In genomic region chrX:871957-872715, ce11 we compare ENCODE assay signal across 1 worm cellular context.
TF ChIP-seq lines count a peak whose summit lies in the region.

Gene F56F10.1 (plus strand): TSS chrX:872603.

TF ChIP-seq in whole organism, L4 larva, 104 proteins besides CTCF, POLR2A, EP300 and RAD21 (continued from another document):
- TF ChIP-seq duxl-1 (tag; optimal IDR thresholded peaks at IDR 0.05; lab: Kevin White, UChicago; ENCODE audit: poor library complexity) (no peak), dmd-9 (GFP tag; IDR thresholded peaks at IDR 0.05; lab: Robert Waterston, UW) (no peak), daf-16 (GFP tag; optimal IDR thresholded peaks at IDR 0.05; lab: Kevin White, UChicago) (no peak), daf-16 (tag; optimal IDR thresholded peaks at IDR 0.05; lab: Kevin White, UChicago) (peak; percentile 36), mxl-2 (GFP tag; conservative IDR thresholded peaks at IDR 0.05; lab: Robert Waterston, UW) (peak; percentile 38; the same call in 1 of the 2 replicates), mdl-1 (tag; optimal IDR thresholded peaks at IDR 0.05; lab: Kevin White, UChicago) (no peak)
